Worm (Caenorhabditis elegans) whole organism, young adult: ENCODE results near the gene W06G6.9.

Experiments
- B0336.3 ChIP-seq: fragments of 200-800 bp; sonication (Bioruptor generic); IDR thresholded peaks from 2 replicates; pipeline ENCODE4 v1.3.6; 2022; ENCODE audit warnings: missing genetic modification characterization, missing compliant biosample characterization
- C06A6.2 ChIP-seq: fragments of 200-800 bp; sonication (Bioruptor generic); conservative IDR thresholded peaks from 2 replicates; pipeline ENCODE4 v1.3.6; 2022; ENCODE audit warnings: missing genetic modification characterization, missing compliant biosample characterization
- F22D6.2 ChIP-seq: sonication (generic microtip); optimal IDR thresholded peaks from 2 replicates; lab custom pipeline; 2016; ENCODE audit warnings: mild to moderate bottlenecking, missing genetic modification characterization, missing compliant biosample characterization
- K11D2.4 ChIP-seq: fragments of 200-800 bp; sonication (Bioruptor generic); IDR thresholded peaks from 2 replicates; pipeline ENCODE4 v1.3.6; 2022; ENCODE audit warnings: missing genetic modification reagents, missing genetic modification characterization, missing compliant biosample characterization
- Y53F4B.3 ChIP-seq: fragments of 200-800 bp; sonication (Bioruptor generic); IDR thresholded peaks from 2 replicates; pipeline ENCODE4 v1.3.6; 2022; ENCODE audit warnings: missing genetic modification reagents, missing genetic modification characterization, missing compliant biosample characterization
- Y53G8AR.9 ChIP-seq: fragments of 200-800 bp; sonication (Bioruptor generic); conservative IDR thresholded peaks from 2 replicates; pipeline ENCODE4 v1.3.6; 2022; ENCODE audit warnings: missing genetic modification reagents, missing genetic modification characterization, missing compliant biosample characterization
- Y67H2A.10 ChIP-seq: fragments of 200-800 bp; sonication (Bioruptor generic); conservative IDR thresholded peaks from 2 replicates; pipeline ENCODE4 v1.3.6; 2022; ENCODE audit warnings: missing genetic modification reagents, missing genetic modification characterization, missing compliant biosample characterization
- Y79H2A.3 ChIP-seq: fragments of 200-800 bp; sonication (Bioruptor generic); conservative IDR thresholded peaks from 2 replicates; pipeline ENCODE4 v1.3.6; 2022; ENCODE audit warnings: missing genetic modification reagents, missing genetic modification characterization, missing compliant biosample characterization
- athp-1 ChIP-seq: sonication (generic microtip); optimal IDR thresholded peaks from 2 replicates; lab custom pipeline; 2017; ENCODE audit warnings: mild to moderate bottlenecking, missing genetic modification characterization, missing compliant biosample characterization
- attf-6 ChIP-seq: fragments of 200-800 bp; sonication (Bioruptor generic); IDR thresholded peaks from 2 replicates; pipeline ENCODE4 v1.3.6; 2022; ENCODE audit warnings: missing genetic modification reagents, missing genetic modification characterization, missing compliant biosample characterization
- dox-1 ChIP-seq: fragments of 200-800 bp; sonication (Bioruptor generic); IDR thresholded peaks from 2 replicates; pipeline ENCODE4 v1.3.6; 2022; ENCODE audit warnings: missing genetic modification reagents, missing genetic modification characterization, missing compliant biosample characterization
- dpff-1 ChIP-seq: sonication (generic microtip); optimal IDR thresholded peaks from 2 replicates; lab custom pipeline; 2017; ENCODE audit warnings: mild to moderate bottlenecking, missing genetic modification characterization, missing compliant biosample characterization
- fkh-3 ChIP-seq: sonication (generic microtip); optimal IDR thresholded peaks from 2 replicates; lab custom pipeline; 2016; ENCODE audit warnings: mild to moderate bottlenecking, missing genetic modification characterization, missing compliant biosample characterization
- gei-17 ChIP-seq: fragments of 200-800 bp; sonication (Bioruptor generic); optimal IDR thresholded peaks from 2 replicates; lab custom pipeline; 2018; ENCODE audit warnings: mild to moderate bottlenecking, missing genetic modification characterization, missing compliant biosample characterization
- him-1 ChIP-seq: sonication (generic microtip); optimal IDR thresholded peaks from 2 replicates; lab custom pipeline; 2016; ENCODE audit warnings: missing genotype, missing genetic modification reagents, missing genetic modification characterization, missing compliant biosample characterization
- hmg-1.2 ChIP-seq: fragments of 200-800 bp; sonication (Bioruptor generic); IDR thresholded peaks from 2 replicates; pipeline ENCODE4 v1.3.6; 2022; ENCODE audit warnings: missing genetic modification reagents, missing genetic modification characterization, missing compliant biosample characterization
- hsf-1 ChIP-seq: fragments of 200-800 bp; sonication (Bioruptor generic); IDR thresholded peaks from 2 replicates; pipeline ENCODE4 v1.3.6; 2022; ENCODE audit warnings: missing genetic modification reagents, missing genetic modification characterization, missing compliant biosample characterization
- let-607 ChIP-seq, 2 experiments: fragments of 200-800 bp in 1 of 2; sonication (Bioruptor generic) in 1 of 2; sonication (generic microtip) in 1 of 2; optimal IDR thresholded peaks; 2 replicates each; lab custom pipeline; 2016 to 2018; ENCODE audit warnings: mild to moderate bottlenecking in 2 of 2, missing compliant biosample characterization in 2 of 2, missing genetic modification characterization in 2 of 2, moderate library complexity in 2 of 2, missing genotype in 1 of 2
- lin-26 ChIP-seq: fragments of 200-800 bp; sonication (Bioruptor generic); IDR thresholded peaks from 2 replicates; pipeline ENCODE4 v1.3.6; 2022; ENCODE audit warnings: missing genetic modification reagents, missing genetic modification characterization, missing compliant biosample characterization
- lin-35 ChIP-seq, 3 experiments: fragments of 150-350 bp in 2 of 3; sonication (generic microtip) in 1 of 3; optimal IDR thresholded peaks; 2 replicates each; lab custom pipeline; 2014 to 2018; ENCODE audit warnings: missing biosample characterization in 3 of 3, missing genetic modification characterization in 3 of 3, missing genetic modification reagents in 3 of 3
- madf-6 ChIP-seq: fragments of 200-800 bp; sonication (Bioruptor generic); IDR thresholded peaks from 2 replicates; pipeline ENCODE4 v1.3.6; 2022; ENCODE audit warnings: missing genetic modification reagents, missing genetic modification characterization, missing compliant biosample characterization
- mcd-1 ChIP-seq: fragments of 200-800 bp; sonication (Bioruptor generic); IDR thresholded peaks from 2 replicates; pipeline ENCODE4 v1.3.6; 2022; ENCODE audit warnings: missing genetic modification reagents, missing genetic modification characterization, missing compliant biosample characterization
- nhr-120 ChIP-seq: fragments of 200-800 bp; sonication (Bioruptor generic); IDR thresholded peaks from 2 replicates; pipeline ENCODE4 v1.3.6; 2022; ENCODE audit warnings: missing genetic modification characterization, missing compliant biosample characterization
- pbrm-1 ChIP-seq: fragments of 200-800 bp; sonication (Bioruptor generic); IDR thresholded peaks from 2 replicates; pipeline ENCODE4 v1.3.6; 2022; ENCODE audit warnings: missing genetic modification reagents, missing genetic modification characterization, missing compliant biosample characterization
- pha-4 ChIP-seq: fragments of 150-350 bp; sonication (generic microtip); optimal IDR thresholded peaks from 2 replicates; lab custom pipeline; 2014; ENCODE audit warnings: missing biosample characterization, missing genetic modification reagents, missing genetic modification characterization
- repo-1 ChIP-seq: sonication (generic microtip); optimal IDR thresholded peaks from 2 replicates; lab custom pipeline; 2017; ENCODE audit warnings: mild to moderate bottlenecking, missing genetic modification characterization, missing compliant biosample characterization
- rpc-1 ChIP-seq, 2 experiments: fragments of 150-350 bp in 1 of 2; sonication (generic microtip) in 1 of 2; optimal IDR thresholded peaks; 2 replicates each; lab custom pipeline; 2014 to 2018; ENCODE audit warnings: missing biosample characterization in 1 of 2, missing genetic modification characterization in 1 of 2, missing genetic modification reagents in 1 of 2, missing genotype in 1 of 2
- somi-1 ChIP-seq: fragments of 200-800 bp; sonication (Bioruptor generic); optimal IDR thresholded peaks from 2 replicates; lab custom pipeline; 2018; ENCODE audit warnings: mild to moderate bottlenecking, missing genetic modification characterization, missing compliant biosample characterization
- tbp1 ChIP-seq: fragments of 200-800 bp; sonication (Bioruptor generic); optimal IDR thresholded peaks from 2 replicates; lab custom pipeline; 2018; ENCODE audit warnings: mild to moderate bottlenecking, missing genetic modification characterization, missing compliant biosample characterization
- tbx-9 ChIP-seq: sonication (generic microtip); optimal IDR thresholded peaks from 2 replicates; lab custom pipeline; 2016; ENCODE audit warnings: borderline replicate concordance, missing genetic modification characterization, inconsistent platforms, missing compliant biosample characterization
- tlf-1 ChIP-seq: fragments of 200-800 bp; sonication (Bioruptor generic); optimal IDR thresholded peaks from 2 replicates; lab custom pipeline; 2018; ENCODE audit warnings: mild to moderate bottlenecking, missing genetic modification characterization, missing compliant biosample characterization
- unc-130 ChIP-seq: sonication (generic microtip); optimal IDR thresholded peaks from 2 replicates; lab custom pipeline; 2016; ENCODE audit warnings: missing genetic modification reagents, missing genetic modification characterization, missing compliant biosample characterization
- unc-62 ChIP-seq: fragments of 150-350 bp; optimal IDR thresholded peaks from 2 replicates; lab custom pipeline; 2014; ENCODE audit warnings: missing biosample characterization, missing genetic modification reagents, missing genetic modification characterization
- zim-3 ChIP-seq: sonication (generic microtip); optimal IDR thresholded peaks from 2 replicates; lab custom pipeline; 2017; ENCODE audit warnings: mild to moderate bottlenecking, missing genetic modification characterization, moderate library complexity, missing compliant biosample characterization
- ztf-22 ChIP-seq: fragments of 200-800 bp; sonication (Bioruptor generic); optimal IDR thresholded peaks from 2 replicates; lab custom pipeline; 2018; ENCODE audit warnings: mild to moderate bottlenecking, missing genetic modification characterization, moderate library complexity, missing compliant biosample characterization
- ztf-25 ChIP-seq: fragments of 200-800 bp; sonication (Bioruptor generic); IDR thresholded peaks from 2 replicates; pipeline ENCODE4 v1.3.6; 2022; ENCODE audit warnings: missing genetic modification reagents, missing genetic modification characterization, missing compliant biosample characterization

Gene W06G6.9

DNA sequence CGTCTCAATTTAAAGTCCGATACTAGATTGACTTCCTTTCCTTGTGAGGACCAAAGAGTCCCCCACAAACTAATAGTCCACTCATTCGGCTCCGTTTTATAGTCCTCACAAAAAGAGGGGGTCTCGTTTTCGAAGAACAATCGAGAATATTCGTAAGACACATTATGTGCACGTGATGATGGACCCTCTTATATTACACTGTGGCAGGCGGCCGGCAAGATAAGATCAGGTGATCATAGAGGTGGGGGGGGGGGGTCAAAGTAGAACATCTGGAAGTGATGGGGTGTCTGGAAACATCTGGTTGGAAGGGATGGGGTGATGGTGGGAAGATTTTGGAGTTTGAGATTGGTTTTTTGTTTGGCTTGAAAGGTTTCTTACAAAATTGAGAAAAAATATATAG lies 47.8 kb downstream of the W06G6.9 start (continued):
- TF ChIP-seq pha-4 (no peak), C06A6.2 (GFP tag; lab: Robert Waterston, UW) (peak; percentile 64; the same call in 1 of the 2 replicates), hsf-1 (GFP tag; lab: Robert Waterston, UW) (peak; percentile 85), dpff-1 (tag; lab: Kevin White, UChicago) (no peak), tbx-9 (tag; lab: Kevin White, UChicago) (no peak), ztf-25 (GFP tag; lab: Robert Waterston, UW) (no peak), unc-130 (GFP tag; lab: Kevin White, UChicago) (no peak), Y79H2A.3 (no peak), Y53F4B.3 (GFP tag; lab: Robert Waterston, UW) (no peak), F22D6.2 (tag; lab: Kevin White, UChicago) (no peak), tbp1 (GFP tag; lab: Kevin White, UChicago) (no peak), Y67H2A.10 (no peak), K11D2.4 (no peak), B0336.3 (GFP tag; lab: Robert Waterston, UW) (no peak), unc-62 (no peak), let-607 (tag; optimal IDR thresholded peaks at IDR 0.05; lab: Kevin White, UChicago) (no peak), repo-1 (tag; lab: Kevin White, UChicago) (no peak), madf-6 (GFP tag; lab: Robert Waterston, UW) (0 out of 2 replicates have a peak, but pooled peaks have one; percentile 8), athp-1 (tag; lab: Kevin White, UChicago) (no peak), him-1 (no peak), tlf-1 (GFP tag; lab: Kevin White, UChicago) (no peak), lin-35 (GFP tag; optimal IDR thresholded peaks at IDR 0.05; lab: Kevin White, UChicago) (no peak), Y53G8AR.9 (GFP tag; lab: Robert Waterston, UW) (0 out of 2 replicates have a peak, but pooled peaks have one; percentile 13), mcd-1 (GFP tag; lab: Robert Waterston, UW) (0 out of 2 replicates have a peak, but pooled peaks have one; percentile 12)

DNA sequence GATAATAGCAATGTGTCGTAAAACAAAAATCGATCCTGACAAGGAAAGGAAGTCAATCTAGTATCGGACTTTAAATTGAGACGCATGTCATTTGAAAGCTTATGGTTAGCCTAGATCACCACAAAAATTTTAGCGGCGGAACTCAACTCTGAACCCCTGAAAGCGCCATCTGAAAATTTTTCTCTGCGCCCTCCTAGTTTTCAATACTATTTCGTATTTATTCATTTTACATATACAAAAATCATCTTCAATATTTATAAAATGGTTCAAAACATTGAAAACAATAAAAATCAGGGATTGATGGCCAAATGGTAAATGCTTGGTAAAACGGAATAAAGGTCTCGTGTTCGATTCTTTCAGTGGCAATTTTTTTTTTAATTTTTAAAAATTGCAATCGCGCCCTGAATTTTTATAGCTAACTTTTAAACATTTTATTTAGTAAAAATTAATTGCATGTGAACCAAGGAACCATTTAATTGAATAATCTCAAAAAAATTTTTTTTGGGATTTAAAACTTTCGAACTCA lies 48.9 kb downstream of the W06G6.9 start:
- TF ChIP-seq hmg-1.2 (GFP tag; lab: Robert Waterston, UW) (peak; percentile 94), lin-26 (peak; percentile 71), ztf-25 (GFP tag; lab: Robert Waterston, UW) (0 out of 2 replicates have a peak, but pooled peaks have one; percentile 29), attf-6 (GFP tag; lab: Robert Waterston, UW) (peak; percentile 60; the same call in 1 of the 2 replicates), pbrm-1 (0 out of 2 replicates have a peak, but pooled peaks have one; percentile 35)

- TF ChIP-seq somi-1 (GFP tag; lab: Kevin White, UChicago) (no peak), dox-1 (no peak), zim-3 (tag; lab: Kevin White, UChicago) (no peak), fkh-3 (tag; lab: Kevin White, UChicago) (no peak), gei-17 (GFP tag; lab: Kevin White, UChicago) (no peak), nhr-120 (GFP tag; lab: Robert Waterston, UW) (no peak), hmg-1.2 (GFP tag; lab: Robert Waterston, UW) (no peak), lin-35 (GFP tag; optimal IDR thresholded peaks at IDR 0.05; lab: Kevin White, UChicago) (no peak), ztf-22 (GFP tag; lab: Kevin White, UChicago) (no peak), rpc-1 (optimal IDR thresholded peaks at IDR 0.05; lab: Kevin White, UChicago) (no peak), rpc-1 (tag; optimal IDR thresholded peaks at IDR 0.05; lab: Kevin White, UChicago) (no peak)
These were observed 50.2 kb downstream of the W06G6.9 start for ce11 chrV:16596102-16596501.
